Worm (Caenorhabditis elegans) whole organism, mixed stage, embryonic: ENCODE results near the gene ets-4.
A peak's percentile ranks its signal among the peaks of the same experiment; 100 is the strongest.

Source experiments
- M03D4.4 ChIP-seq: sonication (generic microtip); optimal IDR thresholded peaks from 2 replicates; lab custom pipeline; 2017; ENCODE audit warnings: mild to moderate bottlenecking, missing genetic modification characterization, missing compliant biosample characterization
- bed-3 ChIP-seq: fragments of 200-800 bp; sonication (Bioruptor generic); optimal IDR thresholded peaks from 3 replicates; lab custom pipeline; 2018; ENCODE audit warnings: mild to moderate bottlenecking, missing genetic modification characterization, moderate library complexity, missing compliant biosample characterization
- blmp-1 ChIP-seq: fragments of 150-350 bp; optimal IDR thresholded peaks from 2 replicates; lab custom pipeline; 2014; ENCODE audit warnings: missing biosample characterization, missing genetic modification characterization
- ceh-39 ChIP-seq: fragments of 150-350 bp; optimal IDR thresholded peaks from 2 replicates; lab custom pipeline; 2014; ENCODE audit warnings: missing biosample characterization, missing genetic modification characterization
- ceh-83 ChIP-seq: fragments of 200-800 bp; sonication (Bioruptor generic); optimal IDR thresholded peaks from 2 replicates; lab custom pipeline; 2018; ENCODE audit warnings: mild to moderate bottlenecking, missing genetic modification characterization, missing compliant biosample characterization
- ces-1 ChIP-seq: fragments of 150-350 bp; optimal IDR thresholded peaks from 2 replicates; lab custom pipeline; 2014; ENCODE audit warnings: missing biosample characterization, missing genetic modification reagents, missing genetic modification characterization
- cnd-1 ChIP-seq: fragments of 200-800 bp; sonication (Bioruptor generic); optimal IDR thresholded peaks from 2 replicates; lab custom pipeline; 2018; ENCODE audit warnings: mild to moderate bottlenecking, missing genetic modification characterization, missing compliant biosample characterization
- drap-1 ChIP-seq: fragments of 200-800 bp; sonication (Bioruptor generic); optimal IDR thresholded peaks from 3 replicates; lab custom pipeline; 2018; ENCODE audit warnings: mild to moderate bottlenecking, missing genetic modification characterization, missing compliant biosample characterization
- flh-1 ChIP-seq: fragments of 200-800 bp; sonication (Bioruptor generic); optimal IDR thresholded peaks from 2 replicates; lab custom pipeline; 2018; ENCODE audit warnings: mild to moderate bottlenecking, missing genetic modification characterization, moderate library complexity, missing compliant biosample characterization
- ham-2 ChIP-seq: fragments of 200-800 bp; sonication (Bioruptor generic); optimal IDR thresholded peaks from 2 replicates; lab custom pipeline; 2018; ENCODE audit warnings: mild to moderate bottlenecking, missing genetic modification characterization, missing compliant biosample characterization
- hlh-1 ChIP-seq: fragments of 150-350 bp; optimal IDR thresholded peaks from 2 replicates; lab custom pipeline; 2014; ENCODE audit warnings: missing biosample characterization, missing genetic modification reagents, missing genetic modification characterization
- lin-32 ChIP-seq: fragments of 200-800 bp; sonication (Bioruptor generic); optimal IDR thresholded peaks from 2 replicates; lab custom pipeline; 2018; ENCODE audit warnings: mild to moderate bottlenecking, missing genetic modification characterization, missing compliant biosample characterization
- lsy-2 ChIP-seq: fragments of 150-350 bp; optimal IDR thresholded peaks from 2 replicates; lab custom pipeline; 2014; ENCODE audit warnings: missing biosample characterization, missing genetic modification characterization
- mab-5 ChIP-seq: fragments of 150-350 bp; optimal IDR thresholded peaks from 2 replicates; lab custom pipeline; 2014; ENCODE audit warnings: missing biosample characterization, missing genetic modification characterization
- mep-1 ChIP-seq: fragments of 150-350 bp; optimal IDR thresholded peaks from 2 replicates; lab custom pipeline; 2017; ENCODE audit warnings: missing biosample characterization, missing genetic modification reagents, missing genetic modification characterization, inconsistent platforms
- mls-2 ChIP-seq: sonication (generic microtip); optimal IDR thresholded peaks from 2 replicates; lab custom pipeline; 2016; ENCODE audit warnings: mild to moderate bottlenecking, missing genetic modification characterization, moderate library complexity, missing compliant biosample characterization
- nhr-12 ChIP-seq: fragments of 150-350 bp; optimal IDR thresholded peaks from 2 replicates; lab custom pipeline; 2014; ENCODE audit warnings: missing biosample characterization, missing genetic modification characterization
- nhr-2 ChIP-seq: fragments of 150-350 bp; optimal IDR thresholded peaks from 2 replicates; lab custom pipeline; 2014; ENCODE audit warnings: missing biosample characterization, missing genetic modification characterization
- nhr-237 ChIP-seq: fragments of 150-350 bp; optimal IDR thresholded peaks from 2 replicates; lab custom pipeline; 2014; ENCODE audit warnings: missing biosample characterization, missing genetic modification characterization
- nhr-28 ChIP-seq: fragments of 150-350 bp; optimal IDR thresholded peaks from 2 replicates; lab custom pipeline; 2014; ENCODE audit warnings: missing biosample characterization, missing genetic modification characterization
- nhr-76 ChIP-seq: sonication (generic microtip); optimal IDR thresholded peaks from 2 replicates; lab custom pipeline; 2017; ENCODE audit warnings: missing biosample characterization, missing genetic modification characterization
- pha-4 ChIP-seq: fragments of 150-350 bp; optimal IDR thresholded peaks from 2 replicates; lab custom pipeline; 2018; ENCODE audit warnings: missing biosample characterization, missing genetic modification reagents, missing genetic modification characterization
- sem-2 ChIP-seq: fragments of 200-800 bp; sonication (Bioruptor generic); optimal IDR thresholded peaks from 2 replicates; lab custom pipeline; 2018; ENCODE audit warnings: mild to moderate bottlenecking, missing genetic modification characterization, missing compliant biosample characterization
- sptf-1 ChIP-seq: sonication (generic microtip); optimal IDR thresholded peaks from 2 replicates; lab custom pipeline; 2017; ENCODE audit warnings: mild to moderate bottlenecking, missing genetic modification characterization, moderate library complexity, missing compliant biosample characterization
- tbx-8 ChIP-seq: fragments of 200-800 bp; sonication (Bioruptor generic); optimal IDR thresholded peaks from 2 replicates; lab custom pipeline; 2018; ENCODE audit warnings: mild to moderate bottlenecking, missing genetic modification characterization, moderate library complexity, missing compliant biosample characterization
- unc-120 ChIP-seq: sonication (generic microtip); optimal IDR thresholded peaks from 2 replicates; lab custom pipeline; 2017; ENCODE audit warnings: missing genetic modification characterization, missing compliant biosample characterization; ENCODE audit not compliant: poor library complexity, severe bottlenecking
- unc-39 ChIP-seq: fragments of 150-350 bp; optimal IDR thresholded peaks from 2 replicates; lab custom pipeline; 2014; ENCODE audit warnings: missing biosample characterization, missing genetic modification characterization
- unc-62 ChIP-seq: fragments of 150-350 bp; optimal IDR thresholded peaks from 2 replicates; lab custom pipeline; 2014; ENCODE audit warnings: missing biosample characterization, missing genetic modification reagents, missing genetic modification characterization
- zip-8 ChIP-seq: fragments of 150-350 bp; optimal IDR thresholded peaks from 2 replicates; lab custom pipeline; 2014; ENCODE audit warnings: missing biosample characterization, missing genetic modification characterization
- ztf-11 ChIP-seq: fragments of 150-350 bp; optimal IDR thresholded peaks from 2 replicates; lab custom pipeline; 2014; ENCODE audit warnings: missing biosample characterization, missing genetic modification characterization

The ets-4 gene

DNA sequence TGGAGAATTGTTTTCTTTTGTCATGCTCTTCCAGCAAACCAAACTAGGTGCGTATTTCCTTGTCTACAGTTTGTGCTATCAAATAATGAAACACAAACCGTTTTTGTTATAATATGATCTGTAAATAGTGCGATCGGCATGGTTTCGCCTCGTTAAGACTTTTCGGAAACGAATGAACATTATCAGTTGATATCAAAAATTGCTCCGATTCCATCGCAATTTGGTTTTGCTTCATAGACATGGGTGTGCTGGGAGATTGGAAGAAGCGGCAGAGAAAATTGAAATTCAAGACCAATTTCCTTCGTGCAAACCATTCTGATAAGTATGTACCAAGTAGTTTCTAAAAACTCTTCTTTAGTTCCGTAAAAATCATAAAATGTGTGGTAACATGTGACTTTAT is 19.4 kb downstream of the ets-4 start:
- TF ChIP-seq nhr-2 (tag; lab: Kevin White, UChicago) (no peak), nhr-28 (tag; lab: Kevin White, UChicago) (no peak), flh-1 (no peak), tbx-8 (no peak), bed-3 (GFP tag; lab: Kevin White, UChicago) (no peak), mab-5 (tag; lab: Kevin White, UChicago) (no peak), unc-120 (tag; lab: Kevin White, UChicago) (no peak)

- TF ChIP-seq ham-2 (no peak), drap-1 (no peak), ces-1 (peak; percentile 70), nhr-2 (tag; lab: Kevin White, UChicago) (no peak)
These were observed 24.0 kb downstream of the ets-4 start, which contains the start of gene T14E8.2 for ce11 chrX:6542692-6543091. Gene T14E8.2 (plus strand): TSS chrX:6542992.

- TF ChIP-seq ceh-39 (tag; lab: Kevin White, UChicago) (no peak), nhr-28 (tag; lab: Kevin White, UChicago) (no peak), mls-2 (tag; lab: Kevin White, UChicago) (no peak), bed-3 (GFP tag; lab: Kevin White, UChicago) (no peak), nhr-2 (tag; lab: Kevin White, UChicago) (no peak), blmp-1 (tag; lab: Kevin White, UChicago) (no peak), nhr-237 (no peak), nhr-76 (tag; lab: Kevin White, UChicago) (no peak), mab-5 (tag; lab: Kevin White, UChicago) (no peak), unc-62 (GFP tag; lab: Kevin White, UChicago) (no peak), ceh-83 (GFP tag; lab: Kevin White, UChicago) (no peak), ham-2 (no peak), lin-32 (GFP tag; lab: Kevin White, UChicago) (no peak), unc-39 (tag; lab: Kevin White, UChicago) (no peak), lsy-2 (tag; lab: Kevin White, UChicago) (no peak), ces-1 (no peak), zip-8 (tag; lab: Kevin White, UChicago) (no peak), sptf-1 (no peak), mep-1 (tag; lab: Kevin White, UChicago) (no peak), pha-4 (tag; lab: Kevin White, UChicago) (no peak)
These were observed 25.0 kb downstream of the ets-4 start for ce11 chrX:6543665-6544064.

DNA sequence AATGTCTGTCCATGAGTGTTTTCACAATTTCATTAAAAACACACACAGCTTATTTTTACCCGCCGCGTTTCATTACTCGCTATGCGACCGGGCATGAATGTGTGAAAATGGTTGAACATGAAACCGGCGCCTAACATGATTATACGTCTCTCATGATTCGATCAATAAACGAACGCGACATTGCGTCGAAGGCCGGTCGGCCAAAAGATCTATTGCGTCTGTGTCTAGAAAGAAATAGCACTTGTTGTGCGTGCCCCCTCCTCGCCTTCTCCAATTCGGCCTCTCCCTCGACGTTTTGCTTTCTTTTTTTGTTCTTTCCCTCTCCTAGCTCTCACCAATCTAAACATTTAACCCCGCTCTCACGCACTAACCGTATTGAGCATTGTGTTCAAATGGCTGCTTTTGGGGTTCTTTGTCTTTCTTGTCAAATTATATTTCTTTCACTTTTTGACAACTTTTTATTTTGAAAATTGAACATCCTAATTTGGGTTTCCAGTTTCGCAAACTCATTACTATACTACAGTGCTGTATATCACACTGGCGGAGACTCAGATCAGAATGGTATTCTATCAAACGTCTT is 32.5 kb downstream of the ets-4 start:
- TF ChIP-seq drap-1: no peak
- TF ChIP-seq M03D4.4: no peak
- TF ChIP-seq, all 35 proteins: peak for 0

- no peak for TF ChIP-seq sptf-1
These were observed 33.0 kb downstream of the ets-4 start for ce11 chrX:6551679-6552078.

DNA sequence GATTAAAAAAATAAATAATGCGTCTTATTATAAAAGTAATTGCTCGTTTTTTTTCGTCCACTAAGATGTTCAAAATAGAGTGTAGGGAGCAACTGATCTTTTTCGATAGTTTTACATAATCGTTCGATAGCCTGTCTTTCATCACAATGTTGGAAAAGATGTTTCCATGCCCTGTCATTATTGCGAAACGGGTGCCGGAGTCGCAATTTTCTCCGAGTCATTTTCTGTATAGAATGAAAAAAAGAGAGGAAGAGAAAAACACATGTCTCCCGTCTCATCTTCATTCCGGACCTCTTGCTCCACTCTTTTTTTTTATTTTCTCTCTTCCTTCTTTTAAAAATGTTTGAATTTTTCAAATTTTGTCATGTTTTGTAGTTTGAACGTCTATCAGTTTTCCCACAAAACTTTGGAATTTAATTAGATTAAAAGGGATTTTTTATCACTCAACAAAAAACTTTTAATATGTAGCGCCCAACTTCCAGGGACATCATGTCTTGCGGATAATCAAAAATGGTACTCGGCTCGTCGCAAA is 34.2 kb downstream of the ets-4 start, which contains the start of gene svh-2:
svh-2 (plus strand) TSS at position 482 of the 532 bp plus-strand sequence.
- no peak for TF ChIP-seq pha-4 (tag; lab: Kevin White, UChicago)
- TF ChIP-seq bed-3 (GFP tag; lab: Kevin White, UChicago): no peak
- TF ChIP-seq drap-1: no peak
- no peak for TF ChIP-seq sem-2 (GFP tag; lab: Kevin White, UChicago)
- TF ChIP-seq lsy-2 (tag; lab: Kevin White, UChicago): no peak
- TF ChIP-seq ztf-11: no peak
- TF ChIP-seq cnd-1: no peak
- no peak for TF ChIP-seq hlh-1 (tag; lab: Kevin White, UChicago)
- no peak for TF ChIP-seq mep-1 (tag; lab: Kevin White, UChicago)
- no peak for TF ChIP-seq flh-1
- TF ChIP-seq ceh-83 (GFP tag; lab: Kevin White, UChicago): no peak
- TF ChIP-seq nhr-12 (tag; lab: Kevin White, UChicago): no peak
